Fruit fly (Drosophila melanogaster): Measurements from ENCODE around the gene CG15599.

Gene CG15599

DNA sequence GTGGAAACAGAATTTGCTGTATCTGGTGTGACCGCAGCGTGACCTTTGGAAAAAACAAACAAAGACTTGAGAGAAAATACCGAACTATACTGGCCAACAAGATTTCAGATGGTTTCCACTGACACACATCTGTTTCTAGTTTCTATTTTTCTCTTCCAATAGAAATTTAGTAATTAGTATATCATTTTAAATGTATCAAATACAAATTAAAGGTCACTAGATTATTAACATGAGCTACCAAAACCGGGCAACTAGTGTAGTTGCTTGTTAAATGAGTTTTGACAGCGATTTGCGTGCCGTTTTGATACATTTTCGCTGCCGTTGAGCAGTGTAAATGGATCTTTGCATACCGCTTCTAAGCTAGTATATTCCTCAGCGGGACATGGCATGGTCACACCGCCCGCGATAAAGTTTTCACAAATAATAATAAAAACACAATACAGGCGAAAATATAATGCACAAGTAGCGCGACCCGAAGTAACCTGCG lies 15.1 kb upstream of the CG15599 start, which contains the start of the genes Pis and Hap40 (continued):
- TF ChIP-seq CG31365 (tag; optimal IDR thresholded peaks at IDR 0.05) (no peak), h (optimal IDR thresholded peaks at IDR 0.05) (no peak), CG8765 (GFP tag; IDR thresholded peaks at IDR 0.05) (no peak), Elba2 (GFP tag; optimal IDR thresholded peaks at IDR 0.05) (no peak), CG2678 (tag; optimal IDR thresholded peaks at IDR 0.05) (peak; percentile 80), CG9876 (GFP tag; optimal IDR thresholded peaks at IDR 0.05) (no peak), CG4360 (GFP tag; IDR thresholded peaks at IDR 0.05) (no peak), CG4820 (GFP tag; optimal IDR thresholded peaks at IDR 0.05) (peak; percentile 57), CG8290 (GFP tag; optimal IDR thresholded peaks at IDR 0.05) (peak; percentile 37), CG8290 (tag; optimal IDR thresholded peaks at IDR 0.05) (no peak), CG10431 (GFP tag; optimal IDR thresholded peaks at IDR 0.05) (peak; percentile 23), pb (GFP tag; optimal IDR thresholded peaks at IDR 0.05) (no peak), CG17568 (GFP tag; optimal IDR thresholded peaks at IDR 0.05) (no peak), CG10543 (GFP tag; optimal IDR thresholded peaks at IDR 0.05) (peak; percentile 68), Hr51 (GFP tag; optimal IDR thresholded peaks at IDR 0.05) (peak; percentile 43 to 73), Hr3 (GFP tag; optimal IDR thresholded peaks at IDR 0.05) (peak; percentile 72), CG1832 (GFP tag; optimal IDR thresholded peaks at IDR 0.05) (no peak), nerfin-2 (GFP tag; IDR thresholded peaks at IDR 0.05; ENCODE audit: partially characterized antibody) (no peak), Atf3 (GFP tag; optimal IDR thresholded peaks at IDR 0.05) (peak; percentile 6), vvl (GFP tag; IDR thresholded peaks at IDR 0.05) (0 out of 2 replicates have a peak, but pooled peaks have one; percentile 18), fd102C (GFP tag; optimal IDR thresholded peaks at IDR 0.05) (no peak), CG4424 (GFP tag; optimal IDR thresholded peaks at IDR 0.05) (peak; percentile 56), H15 (GFP tag; IDR thresholded peaks at IDR 0.05) (0 out of 3 replicates have a peak, but pooled peaks have one; percentile 31), CG17912 (GFP tag; optimal IDR thresholded peaks at IDR 0.05) (no peak), dimm (GFP tag; IDR thresholded peaks at IDR 0.05) (0 out of 2 replicates have a peak, but pooled peaks have one; percentile 15), Myb (GFP tag; optimal IDR thresholded peaks at IDR 0.05) (peak; percentile 18), CG12219 (GFP tag; optimal IDR thresholded peaks at IDR 0.05) (peak; percentile 43), CG11093 (GFP tag; IDR thresholded peaks at IDR 0.05) (peak; percentile 76; the same call in 2 of the 3 replicates), odd (GFP tag; optimal IDR thresholded peaks at IDR 0.05) (no peak), Six4 (GFP tag; optimal IDR thresholded peaks at IDR 0.05) (peak; percentile 12), Kr (GFP tag; optimal IDR thresholded peaks at IDR 0.05) (no peak), Mrtf (GFP tag; IDR thresholded peaks at IDR 0.05) (peak; percentile 67), CG11504 (tag; optimal IDR thresholded peaks at IDR 0.05) (peak; percentile 81), CG11695 (GFP tag; IDR thresholded peaks at IDR 0.05) (peak; percentile 67; the same call in 2 of the 3 replicates), CG4854 (GFP tag; optimal IDR thresholded peaks at IDR 0.05) (no peak), CG17359 (tag; optimal IDR thresholded peaks at IDR 0.05) (peak; percentile 66), HLH3B (GFP tag; IDR thresholded peaks at IDR 0.05) (peak; percentile 49; the same call in 1 of the 2 replicates), tx (GFP tag; optimal IDR thresholded peaks at IDR 0.05) (peak; percentile 43), CG31388 (GFP tag; optimal IDR thresholded peaks at IDR 0.05) (peak; percentile 2), CG6654 (GFP tag; optimal IDR thresholded peaks at IDR 0.05) (no peak), twi (tag; optimal IDR thresholded peaks at IDR 0.05) (peak; percentile 63), Hand (GFP tag; optimal IDR thresholded peaks at IDR 0.05) (no peak), dmrt99B (tag; optimal IDR thresholded peaks at IDR 0.05) (no peak), slp2 (GFP tag; optimal IDR thresholded peaks at IDR 0.05) (peak; percentile 25), CoRest (tag; optimal IDR thresholded peaks at IDR 0.05) (peak; percentile 90), CG3726 (GFP tag; IDR thresholded peaks at IDR 0.05) (0 out of 3 replicates have a peak, but pooled peaks have one; percentile 22), Pdp1 (GFP tag; optimal IDR thresholded peaks at IDR 0.05) (peak; percentile 42 to 74), CG7963 (GFP tag; IDR thresholded peaks at IDR 0.05; ENCODE audit: partially characterized antibody) (no peak), BEAF-32 (GFP tag; optimal IDR thresholded peaks at IDR 0.05) (peak; percentile 56), Jarid2 (GFP tag; optimal IDR thresholded peaks at IDR 0.05) (no peak)

Measured in whole organism, embryonic.